Fruit fly (Drosophila melanogaster): Measurements from ENCODE around the gene Ir94c.

DNA sequence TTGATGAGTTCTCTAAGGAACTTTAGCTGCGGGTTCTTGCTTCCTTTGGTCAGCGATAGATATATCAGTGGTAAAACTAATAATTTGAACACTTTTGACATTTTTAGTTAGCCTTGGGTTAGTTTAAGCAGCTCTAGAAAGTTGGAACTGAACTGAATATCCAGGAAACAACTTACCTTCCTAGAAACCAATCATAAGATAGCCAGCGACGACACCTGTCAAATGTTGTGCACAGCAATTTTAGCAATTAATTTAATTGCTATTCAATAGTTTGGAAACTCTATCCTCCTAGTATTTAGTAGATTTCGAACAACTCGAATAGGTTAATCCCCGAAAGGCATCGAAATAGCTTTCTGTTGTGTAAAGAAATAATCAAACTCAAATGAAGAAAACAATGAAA is at the start of gene Ir94c:
- TF ChIP-seq Myc (optimal IDR thresholded peaks at IDR 0.05) (no peak), psq (optimal IDR thresholded peaks at IDR 0.05) (no peak), h (optimal IDR thresholded peaks at IDR 0.05) (no peak), ttk (optimal IDR thresholded peaks at IDR 0.05) (no peak), Sin3A (optimal IDR thresholded peaks at IDR 0.05) (no peak)

Data from Kc167 (cell line).